Worm (Caenorhabditis elegans): ENCODE data around the gene cup-14.
A peak's percentile ranks its signal among the peaks of the same experiment; 100 is the strongest.

The cup-14 gene

ce11 chrII:13879589-13879988 lies 7.5 kb upstream of the cup-14 start:
- TF ChIP-seq elt-3 (tag; optimal IDR thresholded peaks at IDR 0.05) = no peak
- TF ChIP-seq elt-2 (tag; optimal IDR thresholded peaks at IDR 0.05) = no peak
- TF ChIP-seq nhr-25 (tag; optimal IDR thresholded peaks at IDR 0.05) = no peak
- TF ChIP-seq pqm-1 (tag; optimal IDR thresholded peaks at IDR 0.05) = no peak
- TF ChIP-seq R02D3.7 (tag; optimal IDR thresholded peaks at IDR 0.05) = no peak
- TF ChIP-seq nhr-23 (tag; optimal IDR thresholded peaks at IDR 0.05) = no peak
- TF ChIP-seq ama-1 (optimal IDR thresholded peaks at IDR 0.05) = no peak
- no peak for TF ChIP-seq nhr-28 (tag; optimal IDR thresholded peaks at IDR 0.05)
- TF ChIP-seq fkh-2 (tag; optimal IDR thresholded peaks at IDR 0.05) = no peak
- TF ChIP-seq nhr-77 (tag; optimal IDR thresholded peaks at IDR 0.05) = no peak
- no peak for TF ChIP-seq lin-39 (tag; optimal IDR thresholded peaks at IDR 0.05)
- TF ChIP-seq tbx-2 (tag; optimal IDR thresholded peaks at IDR 0.05) = no peak
- TF ChIP-seq nhr-12 (tag; optimal IDR thresholded peaks at IDR 0.05) = no peak
- no peak for TF ChIP-seq hmg-11 (tag; optimal IDR thresholded peaks at IDR 0.05)
- no peak for TF ChIP-seq pha-4 (tag; optimal IDR thresholded peaks at IDR 0.05)
- TF ChIP-seq egl-27 (tag; optimal IDR thresholded peaks at IDR 0.05) = no peak
- TF ChIP-seq ztf-11 (tag; optimal IDR thresholded peaks at IDR 0.05) = no peak
- no peak for TF ChIP-seq ZK546.5 (tag; optimal IDR thresholded peaks at IDR 0.05)
- TF ChIP-seq ztf-4 (tag; optimal IDR thresholded peaks at IDR 0.05) = no peak
- TF ChIP-seq ceh-28 (tag; optimal IDR thresholded peaks at IDR 0.05) = no peak

- no peak for TF ChIP-seq mml-1 (tag; optimal IDR thresholded peaks at IDR 0.05)
- no peak for TF ChIP-seq nhr-28 (tag; optimal IDR thresholded peaks at IDR 0.05)
- TF ChIP-seq ceh-9 (tag; optimal IDR thresholded peaks at IDR 0.05) = no peak
- TF ChIP-seq fkh-10 (GFP tag; optimal IDR thresholded peaks at IDR 0.05) = no peak
- TF ChIP-seq pqm-1 (tag; optimal IDR thresholded peaks at IDR 0.05) = no peak
- no peak for TF ChIP-seq nhr-43 (tag; optimal IDR thresholded peaks at IDR 0.05; ENCODE audit: poor library complexity, severe bottlenecking)
- no peak for TF ChIP-seq ceh-16 (tag; optimal IDR thresholded peaks at IDR 0.05)
- TF ChIP-seq skn-1 (tag; optimal IDR thresholded peaks at IDR 0.05) = no peak
- TF ChIP-seq unc-39 (tag; optimal IDR thresholded peaks at IDR 0.05) = no peak
- TF ChIP-seq lsy-12 (tag; optimal IDR thresholded peaks at IDR 0.05) = no peak
- no peak for TF ChIP-seq eor-1 (tag; optimal IDR thresholded peaks at IDR 0.05)
- no peak for TF ChIP-seq daf-12 (tag; optimal IDR thresholded peaks at IDR 0.05)
- TF ChIP-seq snpc-4 (tag; optimal IDR thresholded peaks at IDR 0.05) = no peak
- no peak for TF ChIP-seq elt-2 (tag; optimal IDR thresholded peaks at IDR 0.05)
- no peak for TF ChIP-seq ama-1 (optimal IDR thresholded peaks at IDR 0.05)
- no peak for TF ChIP-seq jun-1 (tag; optimal IDR thresholded peaks at IDR 0.05)
- TF ChIP-seq nhr-67 (tag; optimal IDR thresholded peaks at IDR 0.05) = no peak
Measured at ce11 chrII:13877994-13878393, 6.0 kb upstream of the cup-14 start.

- TF ChIP-seq fkh-10 (GFP tag; optimal IDR thresholded peaks at IDR 0.05) = no peak
- TF ChIP-seq nhr-12 (tag; optimal IDR thresholded peaks at IDR 0.05) = no peak
- TF ChIP-seq nhr-76 (tag; optimal IDR thresholded peaks at IDR 0.05) = no peak
- no peak for TF ChIP-seq ztf-4 (tag; optimal IDR thresholded peaks at IDR 0.05)
- TF ChIP-seq nhr-11 (tag; optimal IDR thresholded peaks at IDR 0.05) = no peak
- TF ChIP-seq elt-1 (tag; optimal IDR thresholded peaks at IDR 0.05) = no peak
- no peak for TF ChIP-seq sea-2 (GFP tag; optimal IDR thresholded peaks at IDR 0.05)
- TF ChIP-seq ceh-82 (tag; optimal IDR thresholded peaks at IDR 0.05) = no peak
- TF ChIP-seq nhr-77 (tag; optimal IDR thresholded peaks at IDR 0.05) = no peak
Measured at ce11 chrII:13875734-13876133, 3.7 kb upstream of the cup-14 start, which contains the start of gene ing-3. TSS of gene ing-3 (plus strand) at chrII:13876034.

- peak; percentile 72 for TF ChIP-seq pqm-1 (tag; optimal IDR thresholded peaks at IDR 0.05)
- TF ChIP-seq eor-1 (tag; optimal IDR thresholded peaks at IDR 0.05) = no peak
- TF ChIP-seq nhr-77 (tag; optimal IDR thresholded peaks at IDR 0.05) = no peak
- no peak for TF ChIP-seq ztf-11 (tag; optimal IDR thresholded peaks at IDR 0.05)
- no peak for TF ChIP-seq ama-1 (optimal IDR thresholded peaks at IDR 0.05)
- TF ChIP-seq elt-2 (tag; optimal IDR thresholded peaks at IDR 0.05) = peak; percentile 79
Measured at ce11 chrII:13862453-13862852, 9.6 kb downstream of the cup-14 start.

Measured in whole organism, L3 larva.